Worm (Caenorhabditis elegans) whole organism, L1 larva: Measurements from ENCODE around the gene flh-3.

Source experiments
- C04F5.9 ChIP-seq: sonication (generic microtip); optimal IDR thresholded peaks from 2 replicates; lab custom pipeline; 2016; ENCODE audit warnings: missing genetic modification characterization, missing compliant biosample characterization
- C16A3.4 ChIP-seq: fragments of 150-350 bp; optimal IDR thresholded peaks from 2 replicates; lab custom pipeline; 2014; ENCODE audit warnings: missing biosample characterization, missing genetic modification characterization
- Y116A8C.19 ChIP-seq: sonication (generic microtip); optimal IDR thresholded peaks from 2 replicates; lab custom pipeline; 2016; ENCODE audit warnings: missing compliant biosample characterization, missing genetic modification characterization, borderline replicate concordance
- aha-1 ChIP-seq: fragments of 150-350 bp; optimal IDR thresholded peaks from 2 replicates; lab custom pipeline; 2014; ENCODE audit warnings: missing biosample characterization, missing genetic modification characterization
- alr-1 ChIP-seq: fragments of 200-800 bp; sonication (Bioruptor generic); optimal IDR thresholded peaks from 2 replicates; lab custom pipeline; 2018; ENCODE audit warnings: borderline replicate concordance, mild to moderate bottlenecking, missing genetic modification characterization, missing compliant biosample characterization
- aly-2 ChIP-seq: fragments of 150-350 bp; optimal IDR thresholded peaks from 2 replicates; lab custom pipeline; 2014; ENCODE audit warnings: missing biosample characterization, missing genetic modification characterization
- ceh-8 ChIP-seq: fragments of 200-800 bp; sonication (Bioruptor generic); optimal IDR thresholded peaks from 2 replicates; lab custom pipeline; 2018; ENCODE audit warnings: mild to moderate bottlenecking, missing genetic modification characterization, moderate library complexity, missing compliant biosample characterization
- ceh-82 ChIP-seq, 3 experiments: fragments of 150-350 bp in 1 of 3; sonication (generic microtip) in 2 of 3; optimal IDR thresholded peaks; 2 replicates each; lab custom pipeline; 2014 to 2017; ENCODE audit warnings: missing biosample characterization in 3 of 3, missing genetic modification characterization in 3 of 3
- ces-1 ChIP-seq: fragments of 150-350 bp; optimal IDR thresholded peaks from 2 replicates; lab custom pipeline; 2014; ENCODE audit warnings: missing biosample characterization, missing genetic modification reagents, missing genetic modification characterization
- dsc-1 ChIP-seq: sonication (generic microtip); optimal IDR thresholded peaks from 2 replicates; lab custom pipeline; 2016; ENCODE audit warnings: mild to moderate bottlenecking, missing genetic modification characterization, missing compliant biosample characterization
- efl-1 ChIP-seq, 4 experiments: fragments of 150-350 bp; optimal IDR thresholded peaks in 3 of 4; peaks in 1 of 4; 1 replicate in 1 of 4; 2 replicates in 3 of 4; lab custom pipeline; 2014; ENCODE audit warnings: missing biosample characterization in 2 of 4, missing genetic modification characterization in 2 of 4, missing genetic modification reagents in 2 of 4
- efl-3 ChIP-seq: fragments of 200-800 bp; sonication (Bioruptor generic); optimal IDR thresholded peaks from 2 replicates; lab custom pipeline; 2018; ENCODE audit warnings: mild to moderate bottlenecking, missing genetic modification characterization, missing compliant biosample characterization
- ets-5 ChIP-seq: fragments of 200-800 bp; sonication (Bioruptor generic); IDR thresholded peaks from 2 replicates; pipeline ENCODE4 v1.3.6; 2022; ENCODE audit warnings: missing genetic modification characterization, missing compliant biosample characterization
- fkh-4 ChIP-seq: sonication (generic microtip); optimal IDR thresholded peaks from 2 replicates; lab custom pipeline; 2016; ENCODE audit warnings: missing compliant biosample characterization, missing genetic modification characterization, borderline replicate concordance
- fos-1 ChIP-seq: fragments of 150-350 bp; optimal IDR thresholded peaks from 2 replicates; lab custom pipeline; 2014; ENCODE audit warnings: missing biosample characterization, missing genetic modification characterization
- hpl-2 ChIP-seq: fragments of 150-350 bp; optimal IDR thresholded peaks from 2 replicates; lab custom pipeline; 2014; ENCODE audit warnings: missing biosample characterization, missing genetic modification reagents, missing genetic modification characterization
- isw-1 ChIP-seq: fragments of 200-800 bp; sonication (Bioruptor generic); IDR thresholded peaks from 2 replicates; pipeline ENCODE4 v1.3.6; 2022; ENCODE audit warnings: missing genetic modification characterization, missing compliant biosample characterization
- jun-1 ChIP-seq: fragments of 150-350 bp; optimal IDR thresholded peaks from 2 replicates; lab custom pipeline; 2014; ENCODE audit warnings: missing biosample characterization, missing genetic modification reagents, missing genetic modification characterization
- lin-14 ChIP-seq: fragments of 200-800 bp; sonication (Bioruptor generic); optimal IDR thresholded peaks from 2 replicates; lab custom pipeline; 2018; ENCODE audit warnings: mild to moderate bottlenecking, missing genetic modification characterization, moderate library complexity, missing compliant biosample characterization
- lsy-2 ChIP-seq, 2 experiments: fragments of 150-350 bp; optimal IDR thresholded peaks; 2 replicates each; lab custom pipeline; 2014; ENCODE audit warnings: missing biosample characterization in 2 of 2, missing genetic modification characterization in 2 of 2
- mdl-1 ChIP-seq, 2 experiments: fragments of 150-350 bp; optimal IDR thresholded peaks; 2 replicates each; lab custom pipeline; 2014 to 2017; ENCODE audit warnings: missing biosample characterization in 2 of 2, missing genetic modification characterization in 2 of 2, inconsistent platforms in 1 of 2
- mep-1 ChIP-seq: fragments of 150-350 bp; optimal IDR thresholded peaks from 2 replicates; lab custom pipeline; 2014; ENCODE audit warnings: missing biosample characterization, missing genetic modification characterization
- nhr-11 ChIP-seq: fragments of 150-350 bp; optimal IDR thresholded peaks from 2 replicates; lab custom pipeline; 2014; ENCODE audit warnings: missing biosample characterization, missing genetic modification characterization
- nhr-12 ChIP-seq: sonication (generic microtip); optimal IDR thresholded peaks from 2 replicates; lab custom pipeline; 2017; ENCODE audit warnings: missing biosample characterization, missing genetic modification characterization
- nhr-19 ChIP-seq: fragments of 200-800 bp; sonication (Bioruptor generic); conservative IDR thresholded peaks from 2 replicates; pipeline ENCODE4 v1.3.6; 2022; ENCODE audit warnings: missing genetic modification characterization, missing compliant biosample characterization
- nhr-20 ChIP-seq: sonication (generic microtip); optimal IDR thresholded peaks from 2 replicates; lab custom pipeline; 2016; ENCODE audit warnings: mild to moderate bottlenecking, missing genetic modification characterization, missing compliant biosample characterization
- nhr-237 ChIP-seq: fragments of 150-350 bp; optimal IDR thresholded peaks from 2 replicates; lab custom pipeline; 2014; ENCODE audit warnings: missing biosample characterization, missing genetic modification characterization
- nhr-47 ChIP-seq: sonication (generic microtip); optimal IDR thresholded peaks from 2 replicates; lab custom pipeline; 2016; ENCODE audit warnings: mild to moderate bottlenecking, missing genetic modification characterization, moderate library complexity, missing compliant biosample characterization
- nhr-77 ChIP-seq: fragments of 150-350 bp; optimal IDR thresholded peaks from 2 replicates; lab custom pipeline; 2014; ENCODE audit warnings: missing biosample characterization, missing genetic modification characterization
- nhr-84 ChIP-seq: sonication (generic microtip); optimal IDR thresholded peaks from 2 replicates; lab custom pipeline; 2017; ENCODE audit warnings: missing biosample characterization, missing genetic modification characterization
- pax-3 ChIP-seq: fragments of 200-800 bp; sonication (Bioruptor generic); optimal IDR thresholded peaks from 2 replicates; lab custom pipeline; 2018; ENCODE audit warnings: mild to moderate bottlenecking, missing genetic modification characterization, moderate library complexity, missing compliant biosample characterization
- rnt-1 ChIP-seq: sonication (generic microtip); optimal IDR thresholded peaks from 2 replicates; lab custom pipeline; 2016; ENCODE audit warnings: mild to moderate bottlenecking, missing genetic modification characterization, moderate library complexity, missing compliant biosample characterization
- skn-1 ChIP-seq: fragments of 150-350 bp; optimal IDR thresholded peaks from 2 replicates; lab custom pipeline; 2014; ENCODE audit warnings: missing biosample characterization, missing genetic modification characterization
- sox-4 ChIP-seq: sonication (generic microtip); optimal IDR thresholded peaks from 2 replicates; lab custom pipeline; 2016; ENCODE audit warnings: missing genetic modification characterization, missing compliant biosample characterization
- unc-30 ChIP-seq: sonication (generic microtip); optimal IDR thresholded peaks from 2 replicates; lab custom pipeline; 2017; ENCODE audit warnings: missing biosample characterization, missing genetic modification characterization
- unc-98 ChIP-seq: fragments of 200-800 bp; sonication (Bioruptor generic); IDR thresholded peaks from 2 replicates; pipeline ENCODE4 v1.3.6; 2022; ENCODE audit warnings: missing genetic modification characterization, missing compliant biosample characterization
- ztf-11 ChIP-seq, 2 experiments: sonication (generic microtip); optimal IDR thresholded peaks; 2 replicates each; lab custom pipeline; 2016 to 2017; ENCODE audit warnings: missing genetic modification characterization in 2 of 2, missing biosample characterization in 1 of 2, missing compliant biosample characterization in 1 of 2

flh-3 gene

DNA sequence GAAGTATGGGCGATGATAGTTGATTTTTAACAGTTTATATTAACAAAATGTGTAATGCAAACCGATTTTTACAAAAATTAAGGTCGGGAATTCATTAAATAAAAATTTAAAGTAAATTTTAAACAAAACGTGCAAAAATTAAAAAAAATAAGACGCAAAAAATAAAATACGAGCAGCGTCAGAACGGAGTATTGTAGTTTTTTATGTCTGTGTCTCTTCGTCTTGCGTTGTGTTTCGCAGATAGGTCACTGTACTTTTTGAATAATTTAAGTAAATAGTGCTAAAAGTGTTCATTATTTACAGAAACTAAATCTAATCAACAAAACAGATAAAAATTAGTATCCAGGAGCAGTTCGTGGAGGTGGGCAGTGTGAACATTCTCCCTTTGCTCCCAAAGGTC, 9.6 kb upstream of the flh-3 start (continued):
- TF ChIP-seq skn-1 (tag; lab: Kevin White, UChicago) (peak; percentile 48), nhr-12 (tag; lab: Kevin White, UChicago) (no peak), nhr-11 (tag; lab: Kevin White, UChicago) (no peak), jun-1 (tag; lab: Kevin White, UChicago) (no peak), aha-1 (tag; lab: Kevin White, UChicago) (no peak), hpl-2 (GFP tag; lab: Kevin White, UChicago) (no peak), ceh-8 (GFP tag; lab: Kevin White, UChicago) (no peak), mdl-1 (tag; optimal IDR thresholded peaks at IDR 0.05; lab: Kevin White, UChicago) (no peak), ets-5 (GFP tag; lab: Robert Waterston, UW) (no peak), aly-2 (tag; lab: Kevin White, UChicago) (peak; percentile 31), mep-1 (tag; lab: Kevin White, UChicago) (peak; percentile 61), dsc-1 (tag; lab: Kevin White, UChicago) (no peak), lin-14 (GFP tag; lab: Kevin White, UChicago) (no peak), lsy-2 (tag; optimal IDR thresholded peaks at IDR 0.05; lab: Kevin White, UChicago) (peak; percentile 60 to 71), nhr-77 (tag; lab: Kevin White, UChicago) (no peak), sox-4 (tag; lab: Kevin White, UChicago) (no peak), unc-98 (GFP tag; lab: Robert Waterston, UW) (no peak), efl-1 (optimal IDR thresholded peaks at IDR 0.05; lab: Kevin White, UChicago) (peak; percentile 47 to 62), efl-1 (GFP tag; optimal IDR thresholded peaks at IDR 0.05 in 1 of 2; lab: Kevin White, UChicago) (peak; percentile 54 to 90), fkh-4 (no peak), alr-1 (tag; lab: Kevin White, UChicago) (no peak), ztf-11 (tag; optimal IDR thresholded peaks at IDR 0.05; lab: Kevin White, UChicago) (no peak), ces-1 (no peak), Y116A8C.19 (tag; lab: Kevin White, UChicago) (no peak), C04F5.9 (tag; lab: Kevin White, UChicago) (no peak)

DNA sequence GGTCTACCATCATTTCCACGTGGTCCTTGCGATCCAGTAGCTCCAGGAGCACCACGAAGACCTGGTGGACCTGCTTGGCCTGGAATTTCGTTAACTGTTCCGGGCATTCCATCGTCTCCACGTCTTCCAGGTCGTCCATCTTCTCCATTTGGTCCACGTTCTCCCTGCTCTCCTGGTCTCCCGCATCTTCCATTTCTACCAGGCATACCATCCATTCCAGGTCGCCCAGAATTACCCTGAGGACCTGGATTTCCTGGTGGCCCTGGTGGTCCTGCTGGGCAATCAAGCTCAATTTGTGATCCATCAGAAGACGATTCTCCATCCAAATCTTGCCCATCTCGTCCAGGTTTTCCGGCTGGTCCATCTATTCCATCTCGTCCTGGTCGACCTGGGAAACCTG, 9.1 kb upstream of the flh-3 start:
- TF ChIP-seq nhr-47 (tag; lab: Kevin White, UChicago): no peak
- no peak for TF ChIP-seq efl-1 (optimal IDR thresholded peaks at IDR 0.05; lab: Kevin White, UChicago)
- TF ChIP-seq efl-1 (GFP tag; optimal IDR thresholded peaks at IDR 0.05 in 1 of 2; lab: Kevin White, UChicago): peak in 1 of 2 experiments; percentile 70

DNA sequence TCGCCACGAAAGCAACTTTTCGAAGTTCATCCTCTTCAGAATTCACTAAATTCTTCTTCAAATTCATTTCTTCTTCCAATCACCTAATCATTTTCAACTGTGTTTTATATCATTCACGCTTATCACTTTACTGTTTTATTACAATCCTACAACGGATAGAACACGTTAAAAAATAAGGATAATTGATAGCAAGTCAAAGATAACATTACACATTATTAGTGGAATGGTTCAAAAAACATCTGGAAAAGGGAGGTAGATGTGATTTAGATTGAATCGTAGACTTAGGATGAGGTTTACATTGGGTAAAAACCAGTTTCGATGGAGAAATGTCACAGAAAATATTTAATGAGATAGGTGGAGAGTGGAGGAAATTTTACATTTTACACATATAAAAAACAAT, 8.2 kb upstream of the flh-3 start, which contains the start of gene col-120:
col-120 (minus strand) TSS at position 101 of the 400 bp plus-strand sequence.
- TF ChIP-seq fkh-4: no peak
- no peak for TF ChIP-seq nhr-84 (tag; lab: Kevin White, UChicago)
- no peak for TF ChIP-seq C04F5.9 (tag; lab: Kevin White, UChicago)
- TF ChIP-seq efl-3 (GFP tag; lab: Kevin White, UChicago): no peak
- TF ChIP-seq nhr-12 (tag; lab: Kevin White, UChicago): no peak
- TF ChIP-seq nhr-237 (tag; lab: Kevin White, UChicago): no peak
- no peak for TF ChIP-seq C16A3.4 (tag; lab: Kevin White, UChicago)
- TF ChIP-seq nhr-19 (GFP tag; lab: Robert Waterston, UW): no peak
- TF ChIP-seq isw-1 (GFP tag; lab: Robert Waterston, UW): no peak
- no peak for TF ChIP-seq sox-4 (tag; lab: Kevin White, UChicago)
- TF ChIP-seq skn-1 (tag; lab: Kevin White, UChicago): no peak
- no peak for TF ChIP-seq mdl-1 (tag; optimal IDR thresholded peaks at IDR 0.05; lab: Kevin White, UChicago)
- no peak for TF ChIP-seq hpl-2 (GFP tag; lab: Kevin White, UChicago)
- no peak for TF ChIP-seq ceh-82 (tag; optimal IDR thresholded peaks at IDR 0.05; lab: Kevin White, UChicago)
- TF ChIP-seq rnt-1 (tag; lab: Kevin White, UChicago): no peak
- TF ChIP-seq unc-30 (tag; lab: Kevin White, UChicago): no peak
- no peak for TF ChIP-seq fos-1 (tag; lab: Kevin White, UChicago)
- no peak for TF ChIP-seq nhr-20
- no peak for TF ChIP-seq pax-3 (tag; lab: Kevin White, UChicago)
